Worm (Caenorhabditis elegans) whole organism, L4/young adult: ENCODE data around the gene C24H11.2.

Experiments
- W03F9.2 ChIP-seq: fragments of 150-350 bp; optimal IDR thresholded peaks from 2 replicates; lab custom pipeline; 2014; ENCODE audit warnings: missing biosample characterization, missing genetic modification characterization
- dao-5 ChIP-seq: sonication (generic microtip); optimal IDR thresholded peaks from 2 replicates; lab custom pipeline; 2016; ENCODE audit warnings: missing genotype, missing genetic modification characterization, moderate library complexity, missing compliant biosample characterization
- him-1 ChIP-seq: sonication (generic microtip); optimal IDR thresholded peaks from 2 replicates; lab custom pipeline; 2016; ENCODE audit warnings: missing genotype, missing genetic modification reagents, missing genetic modification characterization, missing compliant biosample characterization

ce11 chrIII:11807418-11807817 lies 15.3 kb upstream of the C24H11.2 start, which contains the start of gene C18D11.10:
- TF ChIP-seq W03F9.2 (no peak), him-1 (no peak), dao-5 (tag; lab: Kevin White, UChicago) (no peak)
